Worm (Caenorhabditis elegans): Measurements from ENCODE around the gene ddx-35.

DNA sequence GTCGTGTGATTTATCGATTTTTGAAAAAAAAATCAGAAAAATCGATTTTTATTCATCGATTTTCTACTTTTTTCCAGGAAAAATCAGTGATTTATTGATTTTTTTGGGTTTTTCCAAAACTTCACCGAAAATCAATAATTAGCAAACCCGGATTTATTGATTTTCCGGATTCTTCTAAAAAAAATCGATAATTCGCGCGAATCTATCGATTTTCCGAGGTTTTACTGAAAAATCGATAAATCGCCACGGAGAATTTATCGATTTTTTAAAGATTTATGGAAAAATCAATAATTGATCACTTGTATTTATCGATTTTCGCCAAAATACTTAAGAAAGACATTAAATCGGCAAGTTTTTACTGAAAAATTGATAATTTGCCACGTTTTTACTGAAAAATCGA is 29.3 kb upstream of the ddx-35 start:
- TF ChIP-seq unc-62 (GFP tag; optimal IDR thresholded peaks at IDR 0.05) (no peak), ztf-4 (tag; optimal IDR thresholded peaks at IDR 0.05) (no peak), nhr-11 (tag; optimal IDR thresholded peaks at IDR 0.05) (no peak), aly-2 (tag; optimal IDR thresholded peaks at IDR 0.05) (no peak), lsy-2 (tag; optimal IDR thresholded peaks at IDR 0.05) (no peak), ztf-11 (tag; optimal IDR thresholded peaks at IDR 0.05) (no peak), nhr-6 (tag; optimal IDR thresholded peaks at IDR 0.05) (no peak)

All from whole organism, L2 larva.